Worm (Caenorhabditis elegans): ENCODE data around the gene fbxa-35.
"Not testable (repeated sequence)": the region's sequence is repeated elsewhere in the genome, so short reads cannot be mapped to it uniquely, and the experiment has no call there.

Gene fbxa-35

DNA sequence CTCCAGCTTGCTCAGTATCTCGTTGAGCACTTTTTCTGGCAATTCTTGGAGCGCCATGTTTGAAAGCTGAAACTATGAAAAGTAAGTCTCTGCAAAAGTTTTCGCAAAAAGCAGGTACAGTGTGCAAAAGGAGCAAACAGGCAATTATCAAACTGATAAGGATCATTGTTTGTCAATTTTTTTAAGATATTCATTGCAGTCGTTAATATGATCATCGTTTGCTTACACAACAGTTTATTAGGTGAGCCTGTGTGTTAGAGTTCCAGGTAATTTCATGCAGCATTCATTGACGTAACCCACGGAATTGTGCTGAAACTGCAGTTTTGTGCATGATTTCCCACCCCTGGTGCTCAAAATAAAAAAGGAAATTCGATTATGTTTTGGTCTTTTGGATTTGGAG is 28.7 kb upstream of the fbxa-35 start, which contains the start of gene fbxa-151:
Gene fbxa-151 (minus strand): TSS at position 101 of the 400 bp plus-strand sequence.
- TF ChIP-seq ceh-19 (GFP tag; optimal IDR thresholded peaks at IDR 0.05); unc-42 (tag; optimal IDR thresholded peaks at IDR 0.05); pat-9 (tag; optimal IDR thresholded peaks at IDR 0.05): not testable (repeated sequence)

ce11 chrIII:1269156-1269555 is 26.3 kb upstream of the fbxa-35 start, which contains the start of gene fbxa-32:
TSS of gene fbxa-32 (minus strand) at chrIII:1269256.
- no peak for TF ChIP-seq nhr-232 (tag; optimal IDR thresholded peaks at IDR 0.05)
- no peak for TF ChIP-seq pax-1 (tag; optimal IDR thresholded peaks at IDR 0.05)
- no peak for TF ChIP-seq hlh-6 (tag; optimal IDR thresholded peaks at IDR 0.05)

ce11 chrIII:1271378-1271926 is 24.0 kb upstream of the fbxa-35 start, which contains the start of gene fbxa-31:
TSS of gene fbxa-31 (minus strand) at chrIII:1271428.
- no peak for TF ChIP-seq unc-55 (GFP tag; optimal IDR thresholded peaks at IDR 0.05)
- TF ChIP-seq dmd-4 (tag; optimal IDR thresholded peaks at IDR 0.05; ENCODE audit: borderline replicate concordance), result no peak
- TF ChIP-seq ceh-24 (tag; optimal IDR thresholded peaks at IDR 0.05), result no peak
- TF ChIP-seq sox-4 (tag; optimal IDR thresholded peaks at IDR 0.05), result no peak

- TF ChIP-seq nfya-1 (tag; optimal IDR thresholded peaks at IDR 0.05) (no peak), hlh-13 (GFP tag; optimal IDR thresholded peaks at IDR 0.05) (no peak), sdc-2 (tag; optimal IDR thresholded peaks at IDR 0.05) (no peak), rnt-1 (tag; optimal IDR thresholded peaks at IDR 0.05) (no peak), ceh-48 (tag; optimal IDR thresholded peaks at IDR 0.05) (no peak), ceh-24 (tag; optimal IDR thresholded peaks at IDR 0.05) (no peak), tbx-2 (tag; optimal IDR thresholded peaks at IDR 0.05) (no peak), ceh-22 (tag; optimal IDR thresholded peaks at IDR 0.05) (no peak), K02D7.2 (tag; optimal IDR thresholded peaks at IDR 0.05) (no peak), sox-4 (tag; optimal IDR thresholded peaks at IDR 0.05) (no peak), pat-9 (tag; optimal IDR thresholded peaks at IDR 0.05) (no peak), npax-4 (tag; optimal IDR thresholded peaks at IDR 0.05) (no peak), elt-4 (tag; optimal IDR thresholded peaks at IDR 0.05) (no peak), lin-11 (tag; optimal IDR thresholded peaks at IDR 0.05) (no peak), ztf-16 (tag; optimal IDR thresholded peaks at IDR 0.05) (no peak), pqm-1 (tag; optimal IDR thresholded peaks at IDR 0.05) (no peak), fkh-10 (GFP tag; optimal IDR thresholded peaks at IDR 0.05) (no peak), C08G9.2 (tag; optimal IDR thresholded peaks at IDR 0.05) (no peak), pha-4 (tag; optimal IDR thresholded peaks at IDR 0.05) (no peak), ceh-18 (tag; optimal IDR thresholded peaks at IDR 0.05) (no peak)
These were observed 21.7 kb upstream of the fbxa-35 start, which contains the start of gene fbxa-29 for ce11 chrIII:1273655-1274328. TSS of gene fbxa-29 (minus strand) at chrIII:1273705.

- no peak for TF ChIP-seq rnt-1 (tag; optimal IDR thresholded peaks at IDR 0.05)
- TF ChIP-seq ceh-14 (tag; optimal IDR thresholded peaks at IDR 0.05), result no peak
- no peak for TF ChIP-seq lim-6 (tag; optimal IDR thresholded peaks at IDR 0.05)
- no peak for TF ChIP-seq che-1 (tag; optimal IDR thresholded peaks at IDR 0.05)
- TF ChIP-seq hlh-13 (GFP tag; optimal IDR thresholded peaks at IDR 0.05), result no peak
- no peak for TF ChIP-seq ceh-22 (tag; optimal IDR thresholded peaks at IDR 0.05)
- no peak for TF ChIP-seq fkh-10 (GFP tag; optimal IDR thresholded peaks at IDR 0.05)
- no peak for TF ChIP-seq pat-9 (tag; optimal IDR thresholded peaks at IDR 0.05)
- TF ChIP-seq Y22D7AL.16 (tag; optimal IDR thresholded peaks at IDR 0.05), result no peak
- no peak for TF ChIP-seq pros-1 (tag; optimal IDR thresholded peaks at IDR 0.05)
- no peak for TF ChIP-seq mec-3 (tag; optimal IDR thresholded peaks at IDR 0.05; ENCODE audit: borderline replicate concordance)
- TF ChIP-seq ceh-45 (GFP tag; IDR thresholded peaks at IDR 0.05), result no peak
- no peak for TF ChIP-seq sdc-2 (tag; optimal IDR thresholded peaks at IDR 0.05)
- no peak for TF ChIP-seq C38D4.7 (GFP tag; optimal IDR thresholded peaks at IDR 0.05)
- no peak for TF ChIP-seq ztf-16 (tag; optimal IDR thresholded peaks at IDR 0.05)
- TF ChIP-seq F13H6.1 (tag; optimal IDR thresholded peaks at IDR 0.05), result no peak
These were observed 20.0 kb upstream of the fbxa-35 start, which contains the start of gene fbxa-30 for ce11 chrIII:1275513-1275912. TSS of gene fbxa-30 (minus strand) at chrIII:1275613.

Data from whole organism, late embryonic.